Fruit fly (Drosophila melanogaster) whole organism, pupa: ENCODE measurements around the gene CG5381.

Experiments used
- CG10348 ChIP-seq: fragments of 200-800 bp; sonication (Bioruptor generic); IDR thresholded peaks from 2 replicates; pipeline ENCODE4 v1.3.6; 2022; ENCODE audit warnings: missing biosample characterization, missing genetic modification characterization
- CG12605 ChIP-seq: fragments of 200-800 bp; sonication (Bioruptor generic); IDR thresholded peaks from 2 replicates; pipeline ENCODE4 v1.3.6; 2022; ENCODE audit warnings: missing biosample characterization, missing genetic modification characterization
- CG13204 ChIP-seq: fragments of 200-800 bp; sonication (Bioruptor generic); optimal IDR thresholded peaks from 2 replicates; lab custom pipeline; 2018; ENCODE audit warnings: missing biosample characterization, mild to moderate bottlenecking, missing genetic modification characterization, moderate library complexity
- CG14655 ChIP-seq: fragments of 200-800 bp; sonication (Bioruptor generic); optimal IDR thresholded peaks from 3 replicates; lab custom pipeline; 2017; ENCODE audit warnings: mild to moderate bottlenecking, missing biosample characterization, missing genetic modification reagents, missing genetic modification characterization
- CG15710 ChIP-seq: fragments of 200-800 bp; sonication (Bioruptor generic); optimal IDR thresholded peaks from 2 replicates; lab custom pipeline; 2018; ENCODE audit warnings: missing biosample characterization, mild to moderate bottlenecking, missing genetic modification characterization, moderate library complexity
- CG17806 ChIP-seq: fragments of 200-800 bp; sonication (Bioruptor generic); optimal IDR thresholded peaks from 2 replicates; lab custom pipeline; 2018; ENCODE audit warnings: missing biosample characterization, mild to moderate bottlenecking, missing genetic modification characterization, moderate library complexity
- CG32121 ChIP-seq: fragments of 200-800 bp; sonication (Bioruptor generic); IDR thresholded peaks from 2 replicates; pipeline ENCODE4 v1.3.6; 2022; ENCODE audit warnings: missing biosample characterization, missing genetic modification characterization
- CG34367 ChIP-seq: fragments of 200-800 bp; sonication (Bioruptor generic); optimal IDR thresholded peaks from 2 replicates; lab custom pipeline; 2018; ENCODE audit warnings: missing biosample characterization, mild to moderate bottlenecking, missing genetic modification characterization
- CG4496 ChIP-seq: fragments of 200-800 bp; sonication (Bioruptor generic); IDR thresholded peaks from 3 replicates; pipeline ENCODE4 v1.3.6; 2022; ENCODE audit warnings: missing biosample characterization, missing genetic modification characterization
- CG8159 ChIP-seq: fragments of 200-800 bp; sonication (Bioruptor generic); optimal IDR thresholded peaks from 3 replicates; lab custom pipeline; 2018; ENCODE audit warnings: missing biosample characterization, mild to moderate bottlenecking, missing genetic modification characterization, moderate library complexity
- CG8301 ChIP-seq: fragments of 200-800 bp; sonication (Bioruptor generic); optimal IDR thresholded peaks from 2 replicates; lab custom pipeline; 2018; ENCODE audit warnings: missing biosample characterization, mild to moderate bottlenecking, missing genetic modification characterization
- CG9948 ChIP-seq: fragments of 200-800 bp; sonication (Bioruptor generic); optimal IDR thresholded peaks from 2 replicates; lab custom pipeline; 2018; ENCODE audit warnings: missing biosample characterization, mild to moderate bottlenecking, missing genetic modification characterization, moderate library complexity
- D1 ChIP-seq: fragments of 200-800 bp; sonication (Bioruptor generic); optimal IDR thresholded peaks from 2 replicates; lab custom pipeline; 2018; ENCODE audit warnings: missing biosample characterization, mild to moderate bottlenecking, missing genetic modification characterization, moderate library complexity
- EcR ChIP-seq: fragments of 200-800 bp; sonication (Bioruptor generic); optimal IDR thresholded peaks from 3 replicates; lab custom pipeline; 2019; ENCODE audit warnings: missing biosample characterization, missing genetic modification characterization, mild to moderate bottlenecking, moderate library complexity, missing genetic modification reagents
- Ets98B ChIP-seq: fragments of 200-800 bp; sonication (Bioruptor generic); IDR thresholded peaks from 2 replicates; pipeline ENCODE4 v1.3.6; 2022; ENCODE audit warnings: missing biosample characterization, missing genetic modification characterization
- Pif1A ChIP-seq: fragments of 200-800 bp; sonication (Bioruptor generic); optimal IDR thresholded peaks from 3 replicates; lab custom pipeline; 2016; ENCODE audit warnings: missing biosample characterization, missing genetic modification characterization
- Pif1B ChIP-seq: fragments of 200-800 bp; sonication (Bioruptor generic); optimal IDR thresholded peaks from 3 replicates; lab custom pipeline; 2016; ENCODE audit warnings: missing biosample characterization, missing genetic modification characterization
- Snoo ChIP-seq: fragments of 200-800 bp; sonication (Bioruptor generic); optimal IDR thresholded peaks from 3 replicates; lab custom pipeline; 2017; ENCODE audit warnings: missing biosample characterization, mild to moderate bottlenecking, missing genetic modification characterization, inconsistent platforms
- fd96Ca ChIP-seq: fragments of 200-800 bp; sonication (Bioruptor generic); IDR thresholded peaks from 3 replicates; pipeline ENCODE4 v1.3.6; 2022; ENCODE audit warnings: missing biosample characterization, missing genetic modification characterization
- gl ChIP-seq: fragments of 200-800 bp; sonication (Bioruptor generic); optimal IDR thresholded peaks from 2 replicates; lab custom pipeline; 2018; ENCODE audit warnings: missing biosample characterization, mild to moderate bottlenecking, missing genetic modification characterization
- rn ChIP-seq: fragments of 200-800 bp; sonication (Bioruptor generic); IDR thresholded peaks from 2 replicates; pipeline ENCODE4 v1.3.6; 2022; ENCODE audit warnings: missing biosample characterization, missing genetic modification characterization

Gene CG5381

DNA sequence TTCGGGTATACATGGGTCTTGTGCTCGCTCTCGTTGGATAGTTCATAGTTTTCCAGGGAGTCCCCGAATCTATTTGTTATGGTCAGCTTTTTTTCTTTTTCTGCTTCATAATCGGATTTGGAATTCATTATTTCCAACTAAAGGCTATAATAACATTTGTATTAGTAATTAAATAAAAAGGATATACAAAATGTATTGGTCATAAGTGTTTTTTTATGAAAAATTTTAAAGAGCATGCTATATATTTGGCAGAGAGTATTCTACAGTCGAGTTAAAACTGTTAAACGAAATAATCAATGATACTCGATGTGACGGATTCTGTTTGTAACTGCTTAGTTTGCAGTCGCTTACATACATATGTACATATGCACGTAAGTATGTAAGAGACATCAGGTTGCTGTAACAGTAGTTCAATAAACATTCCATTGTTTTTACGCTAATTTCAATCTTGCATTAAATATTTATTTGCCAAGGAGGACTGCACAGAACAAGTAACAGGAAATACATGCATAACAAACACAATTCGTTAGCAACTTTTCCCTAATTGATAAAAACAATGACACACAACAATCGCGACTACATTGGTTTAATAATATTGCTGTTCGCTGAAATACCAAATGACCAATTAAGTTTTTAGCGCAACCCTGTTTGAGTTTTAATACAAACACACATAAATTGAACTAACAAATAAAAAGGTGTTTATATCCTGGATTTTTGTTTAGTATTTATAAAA, 23.7 kb downstream of the CG5381 start:
- TF ChIP-seq Snoo (tag; lab: Kevin White, UChicago) (no peak), CG8301 (tag; lab: Kevin White, UChicago) (peak; percentile 6), D1 (tag; lab: Kevin White, UChicago) (no peak), CG32121 (peak; percentile 43; the same call in 1 of the 2 replicates)

- no peak for TF ChIP-seq Pif1B
- TF ChIP-seq CG15710 (tag; lab: Kevin White, UChicago): no peak
- no peak for TF ChIP-seq Ets98B (GFP tag; lab: Robert Waterston, UW)
- TF ChIP-seq CG34367 (tag; lab: Kevin White, UChicago): no peak
- TF ChIP-seq CG17806: no peak
- TF ChIP-seq CG10348 (GFP tag; lab: Robert Waterston, UW): no peak
- no peak for TF ChIP-seq Pif1A (GFP tag; lab: Kevin White, UChicago)
- no peak for TF ChIP-seq CG9948
- TF ChIP-seq rn: no peak
- TF ChIP-seq EcR: no peak
- TF ChIP-seq fd96Ca (GFP tag; lab: Robert Waterston, UW): no peak
- no peak for TF ChIP-seq CG8159 (tag; lab: Kevin White, UChicago)
- no peak for TF ChIP-seq CG12605 (GFP tag; lab: Robert Waterston, UW)
- TF ChIP-seq CG13204 (GFP tag; lab: Kevin White, UChicago): no peak
- TF ChIP-seq, all 21 proteins: peak for 0
Measured at dm6 chr2L:10298306-10298705, 24.6 kb downstream of the CG5381 start.

dm6 chr2L:10294798-10295669, 27.9 kb downstream of the CG5381 start, which contains the start of gene Hand:
Gene Hand, minus strand, starts transcription at chr2L:10295385.
- TF ChIP-seq CG4496 (GFP tag; lab: Robert Waterston, UW): no peak
- no peak for TF ChIP-seq gl (tag; lab: Kevin White, UChicago)

DNA sequence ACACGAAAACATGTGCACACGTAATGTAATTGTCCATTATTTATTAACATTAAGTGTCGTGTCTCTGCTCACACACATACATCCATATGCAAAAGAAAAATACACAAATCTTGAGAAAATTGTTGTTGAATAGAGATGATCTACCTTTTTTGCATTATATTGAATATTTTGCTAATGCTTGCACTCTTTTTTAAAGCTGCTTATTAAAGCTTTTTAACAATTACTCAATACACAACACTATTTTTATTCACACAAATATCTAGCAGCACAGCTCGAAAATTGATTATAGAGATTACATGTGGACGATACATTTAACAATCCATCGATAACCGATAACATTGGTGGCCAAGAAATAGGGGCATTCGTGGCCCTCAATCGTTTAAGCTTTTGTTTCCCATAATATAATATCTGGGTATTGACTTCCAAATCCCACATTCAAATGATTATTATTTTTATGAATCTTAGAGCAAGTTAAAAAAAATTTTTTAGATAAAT, 30.8 kb downstream of the CG5381 start, which contains the start of gene Ufd4:
Gene Ufd4, minus strand, starts transcription at position 300 of the 495 bp plus-strand sequence.
- TF ChIP-seq Snoo (tag; lab: Kevin White, UChicago) (no peak), Pif1A (GFP tag; lab: Kevin White, UChicago) (no peak), CG8301 (tag; lab: Kevin White, UChicago) (no peak), CG8159 (tag; lab: Kevin White, UChicago) (no peak), Pif1B (no peak), D1 (tag; lab: Kevin White, UChicago) (no peak), CG10348 (GFP tag; lab: Robert Waterston, UW) (no peak), CG32121 (peak; percentile 66), gl (tag; lab: Kevin White, UChicago) (no peak), CG14655 (GFP tag; lab: Kevin White, UChicago) (no peak), CG34367 (tag; lab: Kevin White, UChicago) (no peak), CG9948 (no peak), CG17806 (peak; percentile 49), CG13204 (GFP tag; lab: Kevin White, UChicago) (no peak), fd96Ca (GFP tag; lab: Robert Waterston, UW) (no peak), rn (no peak), EcR (no peak), CG15710 (tag; lab: Kevin White, UChicago) (peak; percentile 38), CG4496 (GFP tag; lab: Robert Waterston, UW) (no peak), CG12605 (GFP tag; lab: Robert Waterston, UW) (no peak), Ets98B (GFP tag; lab: Robert Waterston, UW) (no peak; the same call in 1 of the 2 replicates)

dm6 chr2L:10291276-10291675, 31.6 kb downstream of the CG5381 start:
- TF ChIP-seq Pif1B (no peak), CG8159 (tag; lab: Kevin White, UChicago) (no peak), EcR (no peak), CG17806 (no peak), CG13204 (GFP tag; lab: Kevin White, UChicago) (no peak), D1 (tag; lab: Kevin White, UChicago) (no peak), rn (no peak), CG4496 (GFP tag; lab: Robert Waterston, UW) (no peak), gl (tag; lab: Kevin White, UChicago) (no peak), CG10348 (GFP tag; lab: Robert Waterston, UW) (no peak), Pif1A (GFP tag; lab: Kevin White, UChicago) (no peak), CG34367 (tag; lab: Kevin White, UChicago) (no peak), CG32121 (no peak), CG14655 (GFP tag; lab: Kevin White, UChicago) (no peak), CG8301 (tag; lab: Kevin White, UChicago) (no peak)

dm6 chr2L:10280772-10281171, 42.1 kb downstream of the CG5381 start, which contains the start of gene CG34043:
Gene CG34043, minus strand, starts transcription at chr2L:10280872.
- TF ChIP-seq CG34367 (tag; lab: Kevin White, UChicago) (no peak), CG10348 (GFP tag; lab: Robert Waterston, UW) (no peak), Snoo (tag; lab: Kevin White, UChicago) (no peak), CG13204 (GFP tag; lab: Kevin White, UChicago) (no peak), Pif1A (GFP tag; lab: Kevin White, UChicago) (no peak), CG8159 (tag; lab: Kevin White, UChicago) (no peak), CG9948 (no peak), D1 (tag; lab: Kevin White, UChicago) (no peak), fd96Ca (GFP tag; lab: Robert Waterston, UW) (no peak), Ets98B (GFP tag; lab: Robert Waterston, UW) (no peak), Pif1B (no peak)
